Worm (Caenorhabditis elegans) whole organism, late embryonic: Measurements from ENCODE around the gene rars-1.

Experiments used
- F13H6.1 ChIP-seq: sonication (generic microtip); optimal IDR thresholded peaks from 2 replicates; lab custom pipeline; 2016; ENCODE audit warnings: missing genetic modification characterization, missing compliant biosample characterization
- K02D7.2 ChIP-seq: sonication (generic microtip); optimal IDR thresholded peaks from 2 replicates; lab custom pipeline; 2017; ENCODE audit warnings: mild to moderate bottlenecking, missing genetic modification characterization, missing compliant biosample characterization
- K09A11.1 ChIP-seq: sonication (generic microtip); optimal IDR thresholded peaks from 2 replicates; lab custom pipeline; 2017; ENCODE audit warnings: antibody characterized with exemption, mild to moderate bottlenecking, missing genetic modification characterization, missing compliant biosample characterization; ENCODE audit not compliant: insufficient read depth
- T23F11.4 ChIP-seq: fragments of 200-800 bp; sonication (Bioruptor generic); optimal IDR thresholded peaks from 2 replicates; lab custom pipeline; 2018; ENCODE audit warnings: mild to moderate bottlenecking, missing genetic modification characterization, missing compliant biosample characterization
- Y22D7AL.16 ChIP-seq: sonication (generic microtip); optimal IDR thresholded peaks from 2 replicates; lab custom pipeline; 2016; ENCODE audit warnings: missing genetic modification characterization, missing compliant biosample characterization
- ahr-1 ChIP-seq: sonication (generic microtip); optimal IDR thresholded peaks from 2 replicates; lab custom pipeline; 2016; ENCODE audit warnings: missing genetic modification characterization, missing compliant biosample characterization
- ceh-14 ChIP-seq: sonication (generic microtip); optimal IDR thresholded peaks from 2 replicates; lab custom pipeline; 2016; ENCODE audit warnings: missing genotype, missing genetic modification characterization, missing compliant biosample characterization
- ceh-18 ChIP-seq: sonication (generic microtip); optimal IDR thresholded peaks from 2 replicates; lab custom pipeline; 2016; ENCODE audit warnings: missing genetic modification characterization, missing compliant biosample characterization
- ceh-19 ChIP-seq: fragments of 200-800 bp; sonication (Bioruptor generic); optimal IDR thresholded peaks from 2 replicates; lab custom pipeline; 2018; ENCODE audit warnings: mild to moderate bottlenecking, missing genetic modification characterization, missing compliant biosample characterization
- ceh-2 ChIP-seq: sonication (generic microtip); optimal IDR thresholded peaks from 2 replicates; lab custom pipeline; 2016; ENCODE audit warnings: missing genotype, missing genetic modification characterization, missing compliant biosample characterization
- ceh-22 ChIP-seq: sonication (generic microtip); optimal IDR thresholded peaks from 2 replicates; lab custom pipeline; 2017; ENCODE audit warnings: missing biosample characterization, missing genetic modification characterization
- ceh-30 ChIP-seq: fragments of 150-350 bp; optimal IDR thresholded peaks from 2 replicates; lab custom pipeline; 2014; ENCODE audit warnings: missing biosample characterization, missing genetic modification characterization
- ceh-31 ChIP-seq: sonication (generic microtip); optimal IDR thresholded peaks from 2 replicates; lab custom pipeline; 2016; ENCODE audit warnings: missing genetic modification characterization, missing compliant biosample characterization
- ceh-34 ChIP-seq: sonication (generic microtip); optimal IDR thresholded peaks from 2 replicates; lab custom pipeline; 2016; ENCODE audit warnings: mild to moderate bottlenecking, missing genetic modification characterization, missing compliant biosample characterization
- ceh-48 ChIP-seq: sonication (generic microtip); optimal IDR thresholded peaks from 2 replicates; lab custom pipeline; 2016; ENCODE audit warnings: missing genetic modification characterization, inconsistent platforms, missing compliant biosample characterization
- ceh-6 ChIP-seq: fragments of 200-800 bp; sonication (Bioruptor generic); optimal IDR thresholded peaks from 2 replicates; lab custom pipeline; 2018; ENCODE audit warnings: mild to moderate bottlenecking, missing genetic modification characterization, missing compliant biosample characterization
- che-1 ChIP-seq: sonication (generic microtip); optimal IDR thresholded peaks from 2 replicates; lab custom pipeline; 2016; ENCODE audit warnings: mild to moderate bottlenecking, missing genetic modification characterization, missing compliant biosample characterization
- dve-1 ChIP-seq: sonication (generic microtip); optimal IDR thresholded peaks from 2 replicates; lab custom pipeline; 2017; ENCODE audit warnings: antibody characterized with exemption, mild to moderate bottlenecking, missing genetic modification characterization, missing compliant biosample characterization
- elt-4 ChIP-seq: sonication (generic microtip); optimal IDR thresholded peaks from 2 replicates; lab custom pipeline; 2016; ENCODE audit warnings: missing genetic modification characterization, missing compliant biosample characterization
- ets-4 ChIP-seq: sonication (generic microtip); optimal IDR thresholded peaks from 2 replicates; lab custom pipeline; 2016; ENCODE audit warnings: missing genetic modification characterization, missing compliant biosample characterization
- fkh-10 ChIP-seq: fragments of 150-350 bp; optimal IDR thresholded peaks from 2 replicates; lab custom pipeline; 2014; ENCODE audit warnings: missing biosample characterization, missing genetic modification reagents, missing genetic modification characterization
- fkh-6 ChIP-seq: sonication (generic microtip); optimal IDR thresholded peaks from 2 replicates; lab custom pipeline; 2016; ENCODE audit warnings: missing genetic modification characterization, missing compliant biosample characterization
- gmeb-2 ChIP-seq: sonication (generic microtip); optimal IDR thresholded peaks from 2 replicates; lab custom pipeline; 2016; ENCODE audit warnings: missing genetic modification characterization, inconsistent platforms, missing compliant biosample characterization
- hlh-15 ChIP-seq: sonication (generic microtip); optimal IDR thresholded peaks from 2 replicates; lab custom pipeline; 2016; ENCODE audit warnings: missing genetic modification characterization, missing compliant biosample characterization
- hlh-30 ChIP-seq: sonication (generic microtip); optimal IDR thresholded peaks from 2 replicates; lab custom pipeline; 2017; ENCODE audit warnings: antibody characterized with exemption, missing genetic modification characterization, missing compliant biosample characterization; ENCODE audit not compliant: insufficient read depth
- hlh-8 ChIP-seq: sonication (generic microtip); optimal IDR thresholded peaks from 2 replicates; lab custom pipeline; 2016; ENCODE audit warnings: missing genotype, missing genetic modification characterization, missing compliant biosample characterization
- madf-2 ChIP-seq: sonication (generic microtip); optimal IDR thresholded peaks from 2 replicates; lab custom pipeline; 2017; ENCODE audit warnings: missing genetic modification characterization, missing compliant biosample characterization
- mec-3 ChIP-seq: sonication (generic microtip); optimal IDR thresholded peaks from 2 replicates; lab custom pipeline; 2016; ENCODE audit warnings: borderline replicate concordance, missing genetic modification characterization, missing compliant biosample characterization
- nfya-1 ChIP-seq: sonication (generic microtip); optimal IDR thresholded peaks from 2 replicates; lab custom pipeline; 2017; ENCODE audit warnings: missing genetic modification characterization, mild to moderate bottlenecking, missing compliant biosample characterization, antibody characterized with exemption, moderate library complexity
- nhr-11 ChIP-seq: fragments of 150-350 bp; optimal IDR thresholded peaks from 2 replicates; lab custom pipeline; 2014; ENCODE audit warnings: missing biosample characterization, missing genetic modification characterization
- nhr-232 ChIP-seq: sonication (generic microtip); optimal IDR thresholded peaks from 2 replicates; lab custom pipeline; 2016; ENCODE audit warnings: missing genetic modification characterization, missing compliant biosample characterization
- npax-4 ChIP-seq: sonication (generic microtip); optimal IDR thresholded peaks from 2 replicates; lab custom pipeline; 2016; ENCODE audit warnings: missing genetic modification characterization, missing compliant biosample characterization
- pag-3 ChIP-seq: sonication (generic microtip); optimal IDR thresholded peaks from 2 replicates; lab custom pipeline; 2016; ENCODE audit warnings: missing compliant biosample characterization, missing genetic modification characterization, borderline replicate concordance
- pat-9 ChIP-seq: fragments of 200-800 bp; sonication (Bioruptor generic); optimal IDR thresholded peaks from 2 replicates; lab custom pipeline; 2018; ENCODE audit warnings: mild to moderate bottlenecking, missing genetic modification characterization, moderate library complexity, missing compliant biosample characterization
- pax-1 ChIP-seq: fragments of 150-350 bp; optimal IDR thresholded peaks from 2 replicates; lab custom pipeline; 2014; ENCODE audit warnings: missing biosample characterization, missing genetic modification characterization
- pha-2 ChIP-seq: sonication (generic microtip); optimal IDR thresholded peaks from 2 replicates; lab custom pipeline; 2017; ENCODE audit warnings: mild to moderate bottlenecking, missing genetic modification characterization, missing compliant biosample characterization
- pha-4 ChIP-seq: fragments of 150-350 bp; optimal IDR thresholded peaks from 2 replicates; lab custom pipeline; 2018; ENCODE audit warnings: missing biosample characterization, missing genetic modification reagents, missing genetic modification characterization
- pqm-1 ChIP-seq: sonication (generic microtip); optimal IDR thresholded peaks from 2 replicates; lab custom pipeline; 2016; ENCODE audit warnings: missing genetic modification characterization, missing compliant biosample characterization
- pros-1 ChIP-seq: fragments of 150-350 bp; optimal IDR thresholded peaks from 2 replicates; lab custom pipeline; 2014; ENCODE audit warnings: missing biosample characterization, missing genetic modification reagents, missing genetic modification characterization
- ref-2 ChIP-seq: sonication (generic microtip); optimal IDR thresholded peaks from 2 replicates; lab custom pipeline; 2016; ENCODE audit warnings: missing genetic modification characterization, missing compliant biosample characterization
- rnt-1 ChIP-seq: sonication (generic microtip); optimal IDR thresholded peaks from 2 replicates; lab custom pipeline; 2016; ENCODE audit warnings: missing genetic modification characterization, missing compliant biosample characterization
- sdc-2 ChIP-seq: sonication (generic microtip); optimal IDR thresholded peaks from 2 replicates; lab custom pipeline; 2016; ENCODE audit warnings: missing genotype, missing genetic modification characterization, missing compliant biosample characterization
- syd-9 ChIP-seq: sonication (generic microtip); optimal IDR thresholded peaks from 2 replicates; lab custom pipeline; 2016; ENCODE audit warnings: mild to moderate bottlenecking, missing genetic modification characterization, moderate library complexity, missing compliant biosample characterization
- tbx-2 ChIP-seq: sonication (generic microtip); optimal IDR thresholded peaks from 2 replicates; lab custom pipeline; 2016; ENCODE audit warnings: missing genetic modification characterization, missing compliant biosample characterization
- tbx-7 ChIP-seq: sonication (generic microtip); optimal IDR thresholded peaks from 2 replicates; lab custom pipeline; 2016; ENCODE audit warnings: missing genotype, missing genetic modification characterization, missing compliant biosample characterization
- ttx-3 ChIP-seq: sonication (generic microtip); optimal IDR thresholded peaks from 2 replicates; lab custom pipeline; 2016; ENCODE audit warnings: missing genetic modification reagents, missing genetic modification characterization, missing compliant biosample characterization
- unc-42 ChIP-seq: sonication (generic microtip); optimal IDR thresholded peaks from 2 replicates; lab custom pipeline; 2016; ENCODE audit warnings: missing genotype, missing genetic modification characterization, missing compliant biosample characterization
- unc-86 ChIP-seq: sonication (generic microtip); optimal IDR thresholded peaks from 2 replicates; lab custom pipeline; 2016; ENCODE audit warnings: missing genetic modification characterization, missing compliant biosample characterization
- zip-5 ChIP-seq: sonication (generic microtip); optimal IDR thresholded peaks from 2 replicates; lab custom pipeline; 2016; ENCODE audit warnings: missing genetic modification characterization, missing compliant biosample characterization
- ztf-16 ChIP-seq: sonication (generic microtip); optimal IDR thresholded peaks from 2 replicates; lab custom pipeline; 2017; ENCODE audit warnings: missing genetic modification characterization, missing compliant biosample characterization

Gene rars-1

DNA sequence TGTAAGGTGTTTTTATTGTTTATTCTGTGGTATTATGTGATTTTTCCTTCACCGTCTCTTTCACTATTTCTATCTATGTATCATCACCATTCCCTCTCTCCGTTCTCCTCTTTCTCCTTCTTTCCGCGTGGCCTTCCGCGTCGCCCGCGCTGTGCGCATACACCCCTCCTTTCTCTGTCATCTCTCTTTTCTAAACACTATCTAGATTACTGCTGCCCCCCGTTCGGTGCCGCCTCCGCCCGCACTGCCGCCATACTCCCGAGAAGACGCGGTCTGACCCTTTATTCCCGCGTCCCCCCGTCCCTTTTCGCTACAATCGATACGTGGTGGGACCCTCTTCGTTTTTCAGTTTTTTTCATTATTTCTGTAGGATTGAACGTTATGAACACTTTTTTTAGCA lies 31.7 kb upstream of the rars-1 start (continued):
- no peak for TF ChIP-seq npax-4 (tag; lab: Kevin White, UChicago)
- no peak for TF ChIP-seq K09A11.1 (tag; lab: Kevin White, UChicago)
- no peak for TF ChIP-seq nhr-11
- peak; percentile 23 for TF ChIP-seq hlh-30
- TF ChIP-seq ceh-2 (tag; lab: Kevin White, UChicago): no peak
- no peak for TF ChIP-seq mec-3 (tag; lab: Kevin White, UChicago)
- no peak for TF ChIP-seq gmeb-2
- no peak for TF ChIP-seq syd-9 (tag; lab: Kevin White, UChicago)
- TF ChIP-seq K02D7.2: no peak
- no peak for TF ChIP-seq fkh-6 (tag; lab: Kevin White, UChicago)
- no peak for TF ChIP-seq madf-2 (tag; lab: Kevin White, UChicago)
- TF ChIP-seq ceh-31 (tag; lab: Kevin White, UChicago): peak; percentile 50
- TF ChIP-seq ref-2 (tag; lab: Kevin White, UChicago): peak; percentile 14
- no peak for TF ChIP-seq ztf-16 (tag; lab: Kevin White, UChicago)
- TF ChIP-seq ceh-19 (GFP tag; lab: Kevin White, UChicago): peak; percentile 17
- no peak for TF ChIP-seq pag-3
- no peak for TF ChIP-seq elt-4 (tag; lab: Kevin White, UChicago)
- no peak for TF ChIP-seq ahr-1 (tag; lab: Kevin White, UChicago)
- no peak for TF ChIP-seq pha-4
- no peak for TF ChIP-seq ceh-22 (tag; lab: Kevin White, UChicago)
- no peak for TF ChIP-seq Y22D7AL.16
- TF ChIP-seq pax-1 (tag; lab: Kevin White, UChicago): no peak
- TF ChIP-seq tbx-7: peak; percentile 4
- TF ChIP-seq zip-5 (tag; lab: Kevin White, UChicago): no peak
- TF ChIP-seq unc-42 (tag; lab: Kevin White, UChicago): no peak
- TF ChIP-seq tbx-2 (tag; lab: Kevin White, UChicago): peak; percentile 41
- TF ChIP-seq che-1 (tag; lab: Kevin White, UChicago): no peak
- TF ChIP-seq sdc-2 (tag; lab: Kevin White, UChicago): peak; percentile 49
- TF ChIP-seq ceh-30 (tag; lab: Kevin White, UChicago): no peak
- TF ChIP-seq pqm-1 (tag; lab: Kevin White, UChicago): no peak
- TF ChIP-seq F13H6.1: peak; percentile 47
- TF ChIP-seq ceh-18 (tag; lab: Kevin White, UChicago): no peak
- TF ChIP-seq ets-4 (tag; lab: Kevin White, UChicago): peak; percentile 27
- TF ChIP-seq ceh-48 (tag; lab: Kevin White, UChicago): no peak
- no peak for TF ChIP-seq nhr-232
- TF ChIP-seq fkh-10: no peak
- TF ChIP-seq nfya-1 (tag; lab: Kevin White, UChicago): peak; percentile 11
- TF ChIP-seq hlh-8 (tag; lab: Kevin White, UChicago): no peak
- no peak for TF ChIP-seq dve-1

- TF ChIP-seq K09A11.1 (tag; lab: Kevin White, UChicago) (no peak), fkh-6 (tag; lab: Kevin White, UChicago) (no peak), ceh-6 (GFP tag; lab: Kevin White, UChicago) (peak; percentile 2), ceh-14 (tag; lab: Kevin White, UChicago) (peak; percentile 66), tbx-2 (tag; lab: Kevin White, UChicago) (peak; percentile 86), ets-4 (tag; lab: Kevin White, UChicago) (peak; percentile 19), unc-86 (tag; lab: Kevin White, UChicago) (peak; percentile 29), ahr-1 (tag; lab: Kevin White, UChicago) (no peak), sdc-2 (tag; lab: Kevin White, UChicago) (peak; percentile 55), mec-3 (tag; lab: Kevin White, UChicago) (peak; percentile 51), K02D7.2 (peak; percentile 37), pha-2 (tag; lab: Kevin White, UChicago) (peak; percentile 10), pat-9 (tag; lab: Kevin White, UChicago) (no peak), pros-1 (tag; lab: Kevin White, UChicago) (peak; percentile 47), nfya-1 (tag; lab: Kevin White, UChicago) (peak; percentile 73), rnt-1 (tag; lab: Kevin White, UChicago) (peak; percentile 85), T23F11.4 (peak; percentile 32), ref-2 (tag; lab: Kevin White, UChicago) (peak; percentile 80), hlh-8 (tag; lab: Kevin White, UChicago) (peak; percentile 76), ceh-22 (tag; lab: Kevin White, UChicago) (no peak), unc-42 (tag; lab: Kevin White, UChicago) (peak; percentile 65), hlh-30 (peak; percentile 77), nhr-11 (no peak), ceh-2 (tag; lab: Kevin White, UChicago) (peak; percentile 46), ttx-3 (tag; lab: Kevin White, UChicago) (no peak), nhr-232 (peak; percentile 9), hlh-15 (tag; lab: Kevin White, UChicago) (no peak), ceh-19 (GFP tag; lab: Kevin White, UChicago) (peak; percentile 84), F13H6.1 (peak; percentile 33), ceh-34 (peak; percentile 84)
Measured at ce11 chrIII:4947352-4947751, 30.4 kb upstream of the rars-1 start.
